Fruit fly (Drosophila melanogaster) whole organism, wandering third instar larva: ENCODE data around the gene CG46309.
A peak's percentile ranks its signal among the peaks of the same experiment; 100 is the strongest.

ENCODE experiments used
- CG32264 ChIP-seq: fragments of 200-800 bp; sonication (Bioruptor generic); optimal IDR thresholded peaks from 2 replicates; lab custom pipeline; 2016; ENCODE audit warnings: missing biosample characterization, missing genetic modification characterization
- CG9705 ChIP-seq: fragments of 200-800 bp; sonication (Bioruptor generic); optimal IDR thresholded peaks from 2 replicates; lab custom pipeline; 2018; ENCODE audit warnings: missing biosample characterization, mild to moderate bottlenecking, missing genetic modification characterization
- Dfd ChIP-seq: fragments of >200 bp; optimal IDR thresholded peaks from 2 replicates; lab custom pipeline; 2017; ENCODE audit warnings: missing biosample characterization, missing genetic modification characterization
- GATAd ChIP-seq: sonication (Bioruptor generic); optimal IDR thresholded peaks from 2 replicates; lab custom pipeline; 2016; ENCODE audit warnings: missing biosample characterization, missing genetic modification characterization
- HLH106 ChIP-seq: fragments of 200-800 bp; optimal IDR thresholded peaks from 3 replicates; lab custom pipeline; 2019; ENCODE audit warnings: missing biosample characterization, mild to moderate bottlenecking, missing genetic modification characterization, moderate library complexity
- Hnf4 ChIP-seq: fragments of 200-800 bp; sonication (Bioruptor generic); optimal IDR thresholded peaks from 2 replicates; lab custom pipeline; 2016; ENCODE audit warnings: missing biosample characterization, mild to moderate bottlenecking, missing genetic modification characterization
- Hr78 ChIP-seq: fragments of >200 bp; optimal IDR thresholded peaks from 2 replicates; lab custom pipeline; 2017; ENCODE audit warnings: missing biosample characterization, missing genetic modification characterization
- Hr83 ChIP-seq: fragments of 200-300 bp; sonication (Bioruptor generic); optimal IDR thresholded peaks from 2 replicates; lab custom pipeline; 2016; ENCODE audit warnings: missing biosample characterization, mild to moderate bottlenecking, missing genetic modification characterization, moderate library complexity; ENCODE audit not compliant: poor library complexity, severe bottlenecking
- Jra ChIP-seq: sonication (Bioruptor generic); optimal IDR thresholded peaks from 2 replicates; lab custom pipeline; 2016; ENCODE audit warnings: missing biosample characterization, missing genetic modification characterization
- Mio ChIP-seq: sonication (Bioruptor generic); optimal IDR thresholded peaks from 2 replicates; lab custom pipeline; 2016; ENCODE audit warnings: missing biosample characterization, missing genetic modification characterization
- Myc ChIP-seq: fragments of >200 bp; optimal IDR thresholded peaks from 2 replicates; lab custom pipeline; 2017
- N ChIP-seq: fragments of >200 bp; optimal IDR thresholded peaks from 2 replicates; lab custom pipeline; 2018; ENCODE audit warnings: missing biosample characterization, missing external identifiers, missing genetic modification characterization
- OdsH ChIP-seq: fragments of 200-800 bp; sonication (Bioruptor generic); optimal IDR thresholded peaks from 2 replicates; lab custom pipeline; 2016; ENCODE audit warnings: missing biosample characterization, mild to moderate bottlenecking, missing genetic modification characterization
- Rel ChIP-seq, 2 experiments: fragments of 200-800 bp; sonication (Bioruptor generic) in 1 of 2; optimal IDR thresholded peaks; 2 replicates in 1 of 2; 3 replicates in 1 of 2; lab custom pipeline; 2016 to 2019; ENCODE audit warnings: mild to moderate bottlenecking in 2 of 2, missing biosample characterization in 2 of 2, missing genetic modification characterization in 2 of 2, moderate library complexity in 1 of 2
- Sp1 ChIP-seq: fragments of 200-800 bp; sonication (Bioruptor generic); optimal IDR thresholded peaks from 3 replicates; lab custom pipeline; 2019; ENCODE audit warnings: missing biosample characterization, mild to moderate bottlenecking, missing genetic modification characterization, moderate library complexity
- br ChIP-seq: fragments of 200-800 bp; sonication (Bioruptor generic); optimal IDR thresholded peaks from 2 replicates; lab custom pipeline; 2016; ENCODE audit warnings: missing biosample characterization, missing genetic modification characterization
- dl ChIP-seq, 2 experiments: fragments of 175-275, 200-275 bp in 1 of 2; fragments of 200-275 bp in 1 of 2; sonication (Bioruptor generic); optimal IDR thresholded peaks; lab custom pipeline; 2018; ENCODE audit warnings: mild to moderate bottlenecking in 2 of 2, missing biosample characterization in 2 of 2, missing genetic modification characterization in 2 of 2, moderate library complexity in 2 of 2; ENCODE audit not compliant: partially characterized antibody in 2 of 2, insufficient read depth in 1 of 2
- dmrt93B ChIP-seq: fragments of 200-800 bp; sonication (Bioruptor generic); optimal IDR thresholded peaks from 2 replicates; lab custom pipeline; 2018; ENCODE audit warnings: missing biosample characterization, mild to moderate bottlenecking, missing genetic modification characterization
- dsf ChIP-seq: sonication (Bioruptor generic); optimal IDR thresholded peaks from 2 replicates; lab custom pipeline; 2016; ENCODE audit warnings: missing biosample characterization, missing genetic modification characterization, borderline replicate concordance
- ey ChIP-seq: fragments of 200-800 bp; sonication (Bioruptor generic); optimal IDR thresholded peaks from 2 replicates; lab custom pipeline; 2016; ENCODE audit warnings: missing biosample characterization, missing genetic modification characterization
- foxo ChIP-seq, 2 experiments: fragments of 200-800 bp; sonication (Bioruptor generic); optimal IDR thresholded peaks; 2 replicates in 1 of 2; 3 replicates in 1 of 2; lab custom pipeline; 2016 to 2017; ENCODE audit warnings: missing biosample characterization in 2 of 2, missing genetic modification characterization in 2 of 2
- fru ChIP-seq: fragments of 200-800 bp; sonication (Bioruptor generic); optimal IDR thresholded peaks from 3 replicates; lab custom pipeline; 2016; ENCODE audit warnings: missing biosample characterization, mild to moderate bottlenecking, missing genetic modification characterization
- h ChIP-seq: fragments of 200-800 bp; sonication (Bioruptor generic); optimal IDR thresholded peaks from 3 replicates; lab custom pipeline; 2016; ENCODE audit warnings: missing biosample characterization, mild to moderate bottlenecking, missing genetic modification characterization
- jim ChIP-seq: fragments of 175-275, 200-325 bp; sonication (Bioruptor generic); optimal IDR thresholded peaks from 2 replicates; lab custom pipeline; 2016; ENCODE audit warnings: missing biosample characterization, mild to moderate bottlenecking, missing genetic modification characterization
- lola ChIP-seq: fragments of >200 bp; optimal IDR thresholded peaks from 2 replicates; lab custom pipeline; 2017; ENCODE audit warnings: missing biosample characterization, missing genetic modification characterization
- pan ChIP-seq: fragments of >200 bp; optimal IDR thresholded peaks from 2 replicates; lab custom pipeline; 2017
- psq ChIP-seq: fragments of 200-800 bp; sonication (Bioruptor generic); optimal IDR thresholded peaks from 3 replicates; lab custom pipeline; 2017; ENCODE audit warnings: missing biosample characterization, mild to moderate bottlenecking, missing genetic modification characterization, moderate library complexity
- rgr ChIP-seq: fragments of 200-800 bp; sonication (Bioruptor generic); optimal IDR thresholded peaks from 3 replicates; lab custom pipeline; 2016; ENCODE audit warnings: missing biosample characterization, mild to moderate bottlenecking, missing genetic modification characterization
- sv ChIP-seq: fragments of 200-800 bp; sonication (Bioruptor generic); optimal IDR thresholded peaks from 3 replicates; lab custom pipeline; 2016; ENCODE audit warnings: missing biosample characterization, missing genetic modification characterization
- usp ChIP-seq: fragments of >200 bp; optimal IDR thresholded peaks from 2 replicates; lab custom pipeline; 2017; ENCODE audit warnings: missing biosample characterization, missing genetic modification characterization
- woc ChIP-seq: sonication (Bioruptor generic); optimal IDR thresholded peaks from 2 replicates; lab custom pipeline; 2016; ENCODE audit warnings: missing biosample characterization, mild to moderate bottlenecking, missing genetic modification characterization

CG46309 gene

dm6 chr2L:16282077-16282471 is 30.5 kb upstream of the CG46309 start:
- TF ChIP-seq jim, result no peak
- no peak for TF ChIP-seq woc (GFP tag; lab: Kevin White, UChicago)
- TF ChIP-seq CG9705, result peak; percentile 10
- peak; percentile 4 for TF ChIP-seq psq (GFP tag; lab: Kevin White, UChicago)
- peak; percentile 26 for TF ChIP-seq rgr (GFP tag; lab: Kevin White, UChicago)
- TF ChIP-seq Hr83, result peak; percentile 74
- peak; percentile 23 for TF ChIP-seq HLH106 (tag; lab: Kevin White, UChicago)

- TF ChIP-seq sv (no peak), Sp1 (GFP tag; lab: Kevin White, UChicago) (peak; percentile 25), GATAd (no peak), ey (GFP tag; lab: Kevin White, UChicago) (peak; percentile 24), h (peak; percentile 28), fru (GFP tag; lab: Kevin White, UChicago) (peak; percentile 45), foxo (GFP tag; optimal IDR thresholded peaks at IDR 0.05; lab: Kevin White, UChicago) (peak in 1 of 2 experiments; percentile 50), woc (GFP tag; lab: Kevin White, UChicago) (peak; percentile 55), HLH106 (tag; lab: Kevin White, UChicago) (peak; percentile 22), N (no peak), OdsH (GFP tag; lab: Kevin White, UChicago) (peak; percentile 17), psq (GFP tag; lab: Kevin White, UChicago) (peak; percentile 16)
Measured at dm6 chr2L:16281419-16282076, 30.0 kb upstream of the CG46309 start.

- no peak for TF ChIP-seq Myc (lab: Kevin White, UChicago)
- peak; percentile 73 for TF ChIP-seq ey (GFP tag; lab: Kevin White, UChicago)
- TF ChIP-seq rgr (GFP tag; lab: Kevin White, UChicago), result peak; percentile 73
- TF ChIP-seq h, result peak; percentile 78
- TF ChIP-seq dl (GFP tag; optimal IDR thresholded peaks at IDR 0.05; lab: Kevin White, UChicago; ENCODE audit: insufficient read depth in 1 of 2, partially characterized antibody in 2 of 2), result no peak
- peak; percentile 20 for TF ChIP-seq dmrt93B (GFP tag; lab: Kevin White, UChicago)
- TF ChIP-seq Mio, result no peak
- TF ChIP-seq Hnf4 (GFP tag; lab: Kevin White, UChicago), result peak; percentile 32
- TF ChIP-seq woc (GFP tag; lab: Kevin White, UChicago), result peak; percentile 62
- TF ChIP-seq br (GFP tag; lab: Kevin White, UChicago), result peak; percentile 49
- peak; percentile 79 for TF ChIP-seq fru (GFP tag; lab: Kevin White, UChicago)
- TF ChIP-seq Hr78, result no peak
- no peak for TF ChIP-seq Rel (GFP tag; optimal IDR thresholded peaks at IDR 0.05; lab: Kevin White, UChicago)
- no peak for TF ChIP-seq Rel (tag; optimal IDR thresholded peaks at IDR 0.05; lab: Kevin White, UChicago)
- TF ChIP-seq Sp1 (GFP tag; lab: Kevin White, UChicago), result peak; percentile 46
- peak; percentile 72 for TF ChIP-seq OdsH (GFP tag; lab: Kevin White, UChicago)
- peak in 1 of 2 experiments; percentile 68 for TF ChIP-seq foxo (GFP tag; optimal IDR thresholded peaks at IDR 0.05; lab: Kevin White, UChicago)
- TF ChIP-seq sv, result peak; percentile 88
- TF ChIP-seq psq (GFP tag; lab: Kevin White, UChicago), result peak; percentile 56
- peak; percentile 53 for TF ChIP-seq HLH106 (tag; lab: Kevin White, UChicago)
Measured at dm6 chr2L:16279774-16280252, 28.2 kb upstream of the CG46309 start.

dm6 chr2L:16278842-16279241 is 27.3 kb upstream of the CG46309 start:
- TF ChIP-seq N (no peak), Jra (GFP tag; lab: Kevin White, UChicago) (no peak), usp (GFP tag; lab: Kevin White, UChicago) (no peak), Rel (GFP tag; optimal IDR thresholded peaks at IDR 0.05; lab: Kevin White, UChicago) (no peak), Rel (tag; optimal IDR thresholded peaks at IDR 0.05; lab: Kevin White, UChicago) (peak; percentile 82), sv (no peak), pan (lab: Kevin White, UChicago) (no peak), Dfd (no peak)

- TF ChIP-seq Mio (no peak), Myc (lab: Kevin White, UChicago) (no peak), woc (GFP tag; lab: Kevin White, UChicago) (no peak), sv (no peak), jim (no peak), dsf (GFP tag; lab: Kevin White, UChicago) (no peak), lola (no peak), N (no peak), Hr78 (no peak), HLH106 (tag; lab: Kevin White, UChicago) (no peak), CG32264 (GFP tag; lab: Kevin White, UChicago) (no peak)
- TF ChIP-seq, all 38 proteins: peak for 0
Measured at dm6 chr2L:16277922-16278321, 26.3 kb upstream of the CG46309 start.
